Worm (Caenorhabditis elegans) whole organism, mixed stage, embryonic: ENCODE results near the gene C18D11.1.

Experiments used
- M03D4.4 ChIP-seq: sonication (generic microtip); optimal IDR thresholded peaks from 2 replicates; lab custom pipeline; 2017; ENCODE audit warnings: mild to moderate bottlenecking, missing genetic modification characterization, missing compliant biosample characterization
- elt-1 ChIP-seq: sonication (generic microtip); optimal IDR thresholded peaks from 2 replicates; lab custom pipeline; 2017; ENCODE audit warnings: missing genetic modification characterization, mild to moderate bottlenecking, missing compliant biosample characterization, antibody characterized with exemption, moderate library complexity, borderline replicate concordance; ENCODE audit not compliant: insufficient read depth
- lsy-2 ChIP-seq: fragments of 150-350 bp; optimal IDR thresholded peaks from 2 replicates; lab custom pipeline; 2014; ENCODE audit warnings: missing biosample characterization, missing genetic modification characterization
- mep-1 ChIP-seq: fragments of 150-350 bp; optimal IDR thresholded peaks from 2 replicates; lab custom pipeline; 2017; ENCODE audit warnings: missing biosample characterization, missing genetic modification reagents, missing genetic modification characterization, inconsistent platforms
- mls-2 ChIP-seq: sonication (generic microtip); optimal IDR thresholded peaks from 2 replicates; lab custom pipeline; 2016; ENCODE audit warnings: mild to moderate bottlenecking, missing genetic modification characterization, moderate library complexity, missing compliant biosample characterization
- nhr-12 ChIP-seq: fragments of 150-350 bp; optimal IDR thresholded peaks from 2 replicates; lab custom pipeline; 2014; ENCODE audit warnings: missing biosample characterization, missing genetic modification characterization
- sem-2 ChIP-seq: fragments of 200-800 bp; sonication (Bioruptor generic); optimal IDR thresholded peaks from 2 replicates; lab custom pipeline; 2018; ENCODE audit warnings: mild to moderate bottlenecking, missing genetic modification characterization, missing compliant biosample characterization
- snpc-4 ChIP-seq: fragments of 150-350 bp; optimal IDR thresholded peaks from 2 replicates; lab custom pipeline; 2014; ENCODE audit warnings: missing biosample characterization, missing genetic modification characterization
- sptf-1 ChIP-seq: sonication (generic microtip); optimal IDR thresholded peaks from 2 replicates; lab custom pipeline; 2017; ENCODE audit warnings: mild to moderate bottlenecking, missing genetic modification characterization, moderate library complexity, missing compliant biosample characterization
- unc-39 ChIP-seq: fragments of 150-350 bp; optimal IDR thresholded peaks from 2 replicates; lab custom pipeline; 2014; ENCODE audit warnings: missing biosample characterization, missing genetic modification characterization
- unc-62 ChIP-seq: fragments of 150-350 bp; optimal IDR thresholded peaks from 2 replicates; lab custom pipeline; 2014; ENCODE audit warnings: missing biosample characterization, missing genetic modification reagents, missing genetic modification characterization
- ztf-11 ChIP-seq: fragments of 150-350 bp; optimal IDR thresholded peaks from 2 replicates; lab custom pipeline; 2014; ENCODE audit warnings: missing biosample characterization, missing genetic modification characterization

The C18D11.1 gene

DNA sequence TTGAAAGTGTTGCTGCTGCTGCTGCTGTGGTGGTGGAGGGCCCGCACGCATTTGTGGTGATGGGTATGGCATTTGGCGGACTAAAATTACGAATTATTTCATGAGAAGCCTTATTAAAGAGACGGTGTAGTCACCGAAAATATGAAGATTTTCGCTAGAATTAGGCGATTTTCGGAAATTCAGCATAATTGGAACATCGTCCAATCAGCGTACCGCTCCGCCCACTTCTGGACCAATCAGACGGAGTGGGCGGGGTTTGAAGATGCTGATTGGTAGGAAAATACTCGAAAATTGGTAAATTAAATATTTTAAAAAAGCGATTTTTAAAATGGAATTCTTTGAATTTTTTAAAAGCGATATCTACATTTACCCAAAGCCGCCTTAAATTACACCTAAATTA is 49.8 kb downstream of the C18D11.1 start:
- no peak for TF ChIP-seq mep-1
- no peak for TF ChIP-seq sptf-1 (tag; lab: Kevin White, UChicago)
- TF ChIP-seq unc-62 (GFP tag; lab: Kevin White, UChicago), result no peak
- no peak for TF ChIP-seq mls-2 (tag; lab: Kevin White, UChicago)
- no peak for TF ChIP-seq sem-2
- no peak for TF ChIP-seq elt-1
- TF ChIP-seq M03D4.4, result no peak
- TF ChIP-seq ztf-11 (tag; lab: Kevin White, UChicago), result no peak
- no peak for TF ChIP-seq snpc-4
- TF ChIP-seq nhr-12 (tag; lab: Kevin White, UChicago), result no peak
- no peak for TF ChIP-seq lsy-2 (tag; lab: Kevin White, UChicago)
- no peak for TF ChIP-seq unc-39 (tag; lab: Kevin White, UChicago)
